Worm (Caenorhabditis elegans) whole organism, L4/young adult: ENCODE measurements around the gene Y57A10B.6.

Experiments used
- W03F9.2 ChIP-seq: fragments of 150-350 bp; optimal IDR thresholded peaks from 2 replicates; lab custom pipeline; 2014; ENCODE audit warnings: missing biosample characterization, missing genetic modification characterization
- dao-5 ChIP-seq: sonication (generic microtip); optimal IDR thresholded peaks from 2 replicates; lab custom pipeline; 2016; ENCODE audit warnings: missing genotype, missing genetic modification characterization, moderate library complexity, missing compliant biosample characterization
- him-1 ChIP-seq: sonication (generic microtip); optimal IDR thresholded peaks from 2 replicates; lab custom pipeline; 2016; ENCODE audit warnings: missing genotype, missing genetic modification reagents, missing genetic modification characterization, missing compliant biosample characterization

ce11 chrII:12394138-12394537 is 4.3 kb downstream of the Y57A10B.6 start:
- TF ChIP-seq him-1 (tag; lab: Kevin White, UChicago) (no peak), dao-5 (no peak), W03F9.2 (tag; lab: Kevin White, UChicago) (no peak)
